Fruit fly (Drosophila melanogaster) whole organism, adult: ENCODE measurements around the gene CG12481.

Experiments
- CG14711 ChIP-seq: fragments of 200-800 bp; sonication (Bioruptor generic); optimal IDR thresholded peaks from 2 replicates; lab custom pipeline; 2018; ENCODE audit warnings: missing biosample characterization, mild to moderate bottlenecking, missing genetic modification characterization, moderate library complexity
- CG1620 ChIP-seq: fragments of 200-800 bp; sonication (Bioruptor generic); optimal IDR thresholded peaks from 2 replicates; lab custom pipeline; 2016; ENCODE audit warnings: missing biosample characterization, missing genetic modification characterization
- CG5204 ChIP-seq: fragments of 200-800 bp; sonication (Bioruptor generic); optimal IDR thresholded peaks from 2 replicates; lab custom pipeline; 2016; ENCODE audit warnings: missing biosample characterization, missing genetic modification characterization
- Crg-1 ChIP-seq: fragments of 200-800 bp; sonication (Bioruptor generic); optimal IDR thresholded peaks from 2 replicates; lab custom pipeline; 2016; ENCODE audit warnings: missing biosample characterization, missing genetic modification characterization
- pad ChIP-seq: fragments of 200-800 bp; sonication (Bioruptor generic); optimal IDR thresholded peaks from 3 replicates; lab custom pipeline; 2017; ENCODE audit warnings: missing biosample characterization, missing genetic modification characterization, mild to moderate bottlenecking, moderate library complexity, missing genetic modification reagents

dm6 chrX:14212147-14212792 is 25.2 kb downstream of the CG12481 start:
- TF ChIP-seq Crg-1 (GFP tag; lab: Kevin White, UChicago) (no peak), CG14711 (tag; lab: Kevin White, UChicago) (no peak), pad (peak; percentile 48), CG5204 (no peak), CG1620 (GFP tag; lab: Kevin White, UChicago) (no peak)
